Worm (Caenorhabditis elegans) whole organism, L1 larva: ENCODE data around the gene rpy-1.

Source experiments
- C04F5.9 ChIP-seq: sonication (generic microtip); optimal IDR thresholded peaks from 2 replicates; lab custom pipeline; 2016; ENCODE audit warnings: missing genetic modification characterization, missing compliant biosample characterization
- C34B4.2 ChIP-seq: sonication (generic microtip); optimal IDR thresholded peaks from 2 replicates; lab custom pipeline; 2017; ENCODE audit warnings: mild to moderate bottlenecking, missing genetic modification characterization, missing compliant biosample characterization
- F16B12.6 ChIP-seq: fragments of 150-350 bp; optimal IDR thresholded peaks from 2 replicates; lab custom pipeline; 2014; ENCODE audit warnings: missing biosample characterization, missing genetic modification characterization
- aha-1 ChIP-seq: fragments of 150-350 bp; optimal IDR thresholded peaks from 2 replicates; lab custom pipeline; 2014; ENCODE audit warnings: missing biosample characterization, missing genetic modification characterization
- ama-1 ChIP-seq: fragments of 150-350 bp; optimal IDR thresholded peaks from 2 replicates; lab custom pipeline; 2014
- blmp-1 ChIP-seq: fragments of 150-350 bp; optimal IDR thresholded peaks from 2 replicates; lab custom pipeline; 2014; ENCODE audit warnings: missing biosample characterization, missing genetic modification characterization
- ceh-8 ChIP-seq: fragments of 200-800 bp; sonication (Bioruptor generic); optimal IDR thresholded peaks from 2 replicates; lab custom pipeline; 2018; ENCODE audit warnings: mild to moderate bottlenecking, missing genetic modification characterization, moderate library complexity, missing compliant biosample characterization
- ceh-82 ChIP-seq, 3 experiments: fragments of 150-350 bp in 1 of 3; sonication (generic microtip) in 2 of 3; optimal IDR thresholded peaks; 2 replicates each; lab custom pipeline; 2014 to 2017; ENCODE audit warnings: missing biosample characterization in 3 of 3, missing genetic modification characterization in 3 of 3
- ceh-88 ChIP-seq: fragments of 200-800 bp; sonication (Bioruptor generic); IDR thresholded peaks from 2 replicates; pipeline ENCODE4 v1.3.6; 2022; ENCODE audit warnings: missing genetic modification characterization, missing compliant biosample characterization
- dpl-1 ChIP-seq, 3 experiments: fragments of 150-350 bp in 2 of 3; sonication (generic microtip) in 1 of 3; optimal IDR thresholded peaks; 2 replicates each; lab custom pipeline; 2014 to 2017; ENCODE audit warnings: missing biosample characterization in 3 of 3, missing genetic modification characterization in 3 of 3, missing genetic modification reagents in 3 of 3
- efl-1 ChIP-seq, 4 experiments: fragments of 150-350 bp; optimal IDR thresholded peaks in 3 of 4; peaks in 1 of 4; 1 replicate in 1 of 4; 2 replicates in 3 of 4; lab custom pipeline; 2014; ENCODE audit warnings: missing biosample characterization in 2 of 4, missing genetic modification characterization in 2 of 4, missing genetic modification reagents in 2 of 4
- efl-3 ChIP-seq: fragments of 200-800 bp; sonication (Bioruptor generic); optimal IDR thresholded peaks from 2 replicates; lab custom pipeline; 2018; ENCODE audit warnings: mild to moderate bottlenecking, missing genetic modification characterization, missing compliant biosample characterization
- egl-13 ChIP-seq: sonication (generic microtip); optimal IDR thresholded peaks from 2 replicates; lab custom pipeline; 2016; ENCODE audit warnings: missing genotype, missing genetic modification reagents, missing genetic modification characterization, missing compliant biosample characterization
- elt-2 ChIP-seq: sonication (generic microtip); optimal IDR thresholded peaks from 2 replicates; lab custom pipeline; 2016; ENCODE audit warnings: missing genetic modification characterization, mild to moderate bottlenecking, inconsistent platforms, missing compliant biosample characterization, missing genetic modification reagents
- fkh-10 ChIP-seq: sonication (generic microtip); optimal IDR thresholded peaks from 2 replicates; lab custom pipeline; 2017; ENCODE audit warnings: missing biosample characterization, missing genetic modification reagents, missing genetic modification characterization
- fkh-8 ChIP-seq: sonication (generic microtip); optimal IDR thresholded peaks from 2 replicates; lab custom pipeline; 2016; ENCODE audit warnings: mild to moderate bottlenecking, missing genetic modification characterization, missing compliant biosample characterization
- hlh-17 ChIP-seq: fragments of 200-800 bp; sonication (Bioruptor generic); optimal IDR thresholded peaks from 2 replicates; lab custom pipeline; 2018; ENCODE audit warnings: missing genetic modification characterization, mild to moderate bottlenecking, missing compliant biosample characterization, moderate library complexity, borderline replicate concordance
- lin-35 ChIP-seq, 2 experiments: fragments of 150-350 bp; optimal IDR thresholded peaks; 2 replicates each; lab custom pipeline; 2014; ENCODE audit warnings: missing biosample characterization in 2 of 2, missing genetic modification characterization in 2 of 2, missing genetic modification reagents in 2 of 2
- nhr-11 ChIP-seq: fragments of 150-350 bp; optimal IDR thresholded peaks from 2 replicates; lab custom pipeline; 2014; ENCODE audit warnings: missing biosample characterization, missing genetic modification characterization
- nhr-20 ChIP-seq: sonication (generic microtip); optimal IDR thresholded peaks from 2 replicates; lab custom pipeline; 2016; ENCODE audit warnings: mild to moderate bottlenecking, missing genetic modification characterization, missing compliant biosample characterization
- nhr-237 ChIP-seq: fragments of 150-350 bp; optimal IDR thresholded peaks from 2 replicates; lab custom pipeline; 2014; ENCODE audit warnings: missing biosample characterization, missing genetic modification characterization
- nhr-90 ChIP-seq: sonication (generic microtip); optimal IDR thresholded peaks from 2 replicates; lab custom pipeline; 2016; ENCODE audit warnings: mild to moderate bottlenecking, missing genetic modification characterization, missing compliant biosample characterization; ENCODE audit not compliant: poor library complexity
- snpc-4 ChIP-seq: fragments of 150-350 bp; optimal IDR thresholded peaks from 2 replicates; lab custom pipeline; 2014; ENCODE audit warnings: missing biosample characterization, missing genetic modification characterization
- snu-23 ChIP-seq: sonication (generic microtip); optimal IDR thresholded peaks from 2 replicates; lab custom pipeline; 2016; ENCODE audit warnings: missing genetic modification characterization, missing compliant biosample characterization
- sup-37 ChIP-seq: fragments of 200-800 bp; sonication (Bioruptor generic); optimal IDR thresholded peaks from 2 replicates; lab custom pipeline; 2018; ENCODE audit warnings: mild to moderate bottlenecking, missing genetic modification characterization, missing compliant biosample characterization
- tbx-2 ChIP-seq: sonication (generic microtip); optimal IDR thresholded peaks from 2 replicates; lab custom pipeline; 2016; ENCODE audit warnings: missing genetic modification characterization, missing compliant biosample characterization
- tlp-1 ChIP-seq: fragments of 150-350 bp; optimal IDR thresholded peaks from 2 replicates; lab custom pipeline; 2014; ENCODE audit warnings: missing biosample characterization, missing genetic modification characterization
- unc-130 ChIP-seq: fragments of 150-350 bp; optimal IDR thresholded peaks from 2 replicates; lab custom pipeline; 2017; ENCODE audit warnings: missing biosample characterization, missing genetic modification characterization, inconsistent platforms
- unc-86 ChIP-seq: sonication (generic microtip); optimal IDR thresholded peaks from 2 replicates; lab custom pipeline; 2016; ENCODE audit warnings: missing genetic modification characterization, missing compliant biosample characterization
- unc-98 ChIP-seq: fragments of 200-800 bp; sonication (Bioruptor generic); IDR thresholded peaks from 2 replicates; pipeline ENCODE4 v1.3.6; 2022; ENCODE audit warnings: missing genetic modification characterization, missing compliant biosample characterization
- vab-15 ChIP-seq: sonication (generic microtip); optimal IDR thresholded peaks from 2 replicates; lab custom pipeline; 2017; ENCODE audit warnings: missing genotype, mild to moderate bottlenecking, missing genetic modification characterization, missing compliant biosample characterization
- zag-1 ChIP-seq: fragments of 150-350 bp; optimal IDR thresholded peaks from 2 replicates; lab custom pipeline; 2014; ENCODE audit warnings: missing biosample characterization, missing genetic modification characterization
- zip-4 ChIP-seq: fragments of 200-800 bp; sonication (Bioruptor generic); optimal IDR thresholded peaks from 2 replicates; lab custom pipeline; 2018; ENCODE audit warnings: mild to moderate bottlenecking, missing genetic modification characterization, moderate library complexity, missing compliant biosample characterization

rpy-1 gene

ce11 chrII:6679724-6680123 is 25.7 kb downstream of the rpy-1 start, which contains the start of gene ift-74:
TSS of gene ift-74 (plus strand) at chrII:6680024.
- peak; percentile 40 for TF ChIP-seq fkh-8
- TF ChIP-seq sup-37 (GFP tag; lab: Kevin White, UChicago) = no peak

DNA sequence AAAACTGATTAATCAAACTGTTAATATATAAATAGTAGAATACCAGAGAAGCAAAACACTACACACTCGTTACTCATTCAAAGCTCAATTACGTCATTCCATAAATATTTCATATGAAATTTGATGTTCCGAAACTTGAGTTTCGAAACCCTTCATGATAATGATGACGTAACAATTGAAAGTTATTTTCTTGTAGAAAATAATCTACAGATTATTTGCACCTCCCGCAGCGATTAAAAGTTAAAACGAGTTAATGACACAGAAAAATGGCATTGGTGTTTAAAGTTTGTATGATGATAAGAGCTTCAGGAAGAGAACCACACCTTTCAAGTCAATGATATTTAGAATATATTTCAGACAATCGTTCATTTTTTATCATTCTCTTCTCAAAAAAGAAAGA is 31.5 kb downstream of the rpy-1 start, which contains the start of gene H43E16.1:
Gene H43E16.1 (plus strand): TSS at position 375 of the 400 bp plus-strand sequence.
- TF ChIP-seq efl-1 (optimal IDR thresholded peaks at IDR 0.05; lab: Kevin White, UChicago) (no peak), efl-1 (GFP tag; optimal IDR thresholded peaks at IDR 0.05 in 1 of 2; lab: Kevin White, UChicago) (peak in 1 of 2 experiments; percentile 43), ceh-88 (GFP tag; lab: Robert Waterston, UW) (no peak), snu-23 (no peak), egl-13 (tag; lab: Kevin White, UChicago) (no peak), fkh-10 (no peak), unc-86 (tag; lab: Kevin White, UChicago) (no peak), blmp-1 (tag; lab: Kevin White, UChicago) (no peak), elt-2 (tag; lab: Kevin White, UChicago) (peak; percentile 72), ceh-82 (tag; optimal IDR thresholded peaks at IDR 0.05; lab: Kevin White, UChicago) (no peak), zip-4 (GFP tag; lab: Kevin White, UChicago) (no peak), unc-98 (GFP tag; lab: Robert Waterston, UW) (no peak), unc-130 (tag; lab: Kevin White, UChicago) (no peak), nhr-90 (tag; lab: Kevin White, UChicago) (no peak), ceh-8 (no peak), sup-37 (GFP tag; lab: Kevin White, UChicago) (no peak)

DNA sequence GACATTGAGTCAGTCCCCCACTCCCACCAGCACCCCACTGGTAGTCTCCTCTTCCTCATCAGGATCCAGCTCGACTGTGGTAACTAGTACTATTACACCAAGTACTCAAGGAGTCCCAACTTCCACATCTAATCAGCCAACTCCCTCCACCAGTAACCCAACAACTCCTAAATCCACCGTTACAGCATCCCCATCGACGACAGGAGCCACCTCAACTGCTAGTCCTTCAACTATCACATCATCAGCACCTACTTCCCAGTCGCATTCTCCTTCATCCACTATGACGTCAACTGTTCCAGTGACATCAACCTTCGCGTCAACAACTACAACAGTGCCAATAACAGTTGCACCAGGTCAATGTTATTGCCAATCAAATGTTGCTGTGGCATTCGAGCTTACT is 36.9 kb downstream of the rpy-1 start:
- TF ChIP-seq tlp-1 = no peak
- no peak for TF ChIP-seq C04F5.9 (tag; lab: Kevin White, UChicago)
- TF ChIP-seq vab-15 = no peak
- no peak for TF ChIP-seq lin-35 (GFP tag; optimal IDR thresholded peaks at IDR 0.05; lab: Kevin White, UChicago)
- TF ChIP-seq egl-13 (tag; lab: Kevin White, UChicago) = no peak
- no peak for TF ChIP-seq ama-1 (lab: Kevin White, UChicago)
- no peak for TF ChIP-seq efl-3 (GFP tag; lab: Kevin White, UChicago)

- TF ChIP-seq tbx-2 (no peak), efl-1 (optimal IDR thresholded peaks at IDR 0.05; lab: Kevin White, UChicago) (no peak), efl-1 (GFP tag; optimal IDR thresholded peaks at IDR 0.05 in 1 of 2; lab: Kevin White, UChicago) (peak in 1 of 2 experiments; percentile 20), nhr-20 (no peak), snpc-4 (tag; lab: Kevin White, UChicago) (no peak), hlh-17 (GFP tag; lab: Kevin White, UChicago) (no peak), zag-1 (tag; lab: Kevin White, UChicago) (no peak)
These were observed 37.9 kb downstream of the rpy-1 start for ce11 chrII:6667534-6667933.

- no peak for TF ChIP-seq C04F5.9 (tag; lab: Kevin White, UChicago)
- no peak for TF ChIP-seq aha-1 (tag; lab: Kevin White, UChicago)
- no peak for TF ChIP-seq F16B12.6 (tag; lab: Kevin White, UChicago)
- TF ChIP-seq nhr-11 (tag; lab: Kevin White, UChicago) = no peak
- no peak for TF ChIP-seq C34B4.2
- TF ChIP-seq nhr-237 = no peak
- TF ChIP-seq fkh-8 = no peak
- no peak for TF ChIP-seq dpl-1 (GFP tag; optimal IDR thresholded peaks at IDR 0.05; lab: Kevin White, UChicago)
- TF ChIP-seq, all 84 proteins: peak for 0
These were observed 38.8 kb downstream of the rpy-1 start, which contains the start of gene T19D12.1 for ce11 chrII:6666598-6666997. TSS of gene T19D12.1 (plus strand) at chrII:6666898.
